Worm (Caenorhabditis elegans): Measurements from ENCODE around the gene col-87.

col-87 gene

ce11 chrII:14059767-14060166 lies 34.7 kb downstream of the col-87 start, which contains the start of gene rpb-11 (continued):
- peak; percentile 31 for TF ChIP-seq zfp-2 (tag; optimal IDR thresholded peaks at IDR 0.05)
- peak; percentile 45 to 96 for TF ChIP-seq lsy-2 (tag; optimal IDR thresholded peaks at IDR 0.05)
- TF ChIP-seq F49E8.2 (tag; optimal IDR thresholded peaks at IDR 0.05; ENCODE audit: borderline replicate concordance) = peak; percentile 47
- TF ChIP-seq Y75B8A.6 (GFP tag; IDR thresholded peaks at IDR 0.05) = no peak
- TF ChIP-seq lin-13 (GFP tag; optimal IDR thresholded peaks at IDR 0.05) = peak; percentile 79
- peak; percentile 29 for TF ChIP-seq ama-1 (optimal IDR thresholded peaks at IDR 0.05)
- peak; percentile 93 for TF ChIP-seq spr-1 (tag; optimal IDR thresholded peaks at IDR 0.05)
- peak; percentile 95 for TF ChIP-seq lin-38 (GFP tag; IDR thresholded peaks at IDR 0.05)
- TF ChIP-seq gei-8 (GFP tag; optimal IDR thresholded peaks at IDR 0.05) = no peak
- TF ChIP-seq spr-3 (GFP tag; optimal IDR thresholded peaks at IDR 0.05) = peak; percentile 84
- TF ChIP-seq zag-1 (tag; optimal IDR thresholded peaks at IDR 0.05) = no peak
- TF ChIP-seq madf-5 (GFP tag; IDR thresholded peaks at IDR 0.05) = 0 out of 4 replicates have a peak, but pooled peaks of 1 of the 2 experiments have one; percentile 53
- peak in 1 of 2 experiments; percentile 41 for TF ChIP-seq ZK546.5 (tag; optimal IDR thresholded peaks at IDR 0.05)
- TF ChIP-seq pqm-1 (tag; optimal IDR thresholded peaks at IDR 0.05) = no peak
- no peak for TF ChIP-seq lim-7 (GFP tag; IDR thresholded peaks at IDR 0.05)
- TF ChIP-seq daf-16 (GFP tag; optimal IDR thresholded peaks at IDR 0.05) = peak in 1 of 2 experiments; percentile 77
- peak; percentile 62 for TF ChIP-seq daf-16 (tag; optimal IDR thresholded peaks at IDR 0.05)
- TF ChIP-seq snpc-4 (tag; optimal IDR thresholded peaks at IDR 0.05) = no peak
- TF ChIP-seq dpl-1 (GFP tag; optimal IDR thresholded peaks at IDR 0.05) = peak; percentile 99
- peak; percentile 85 for TF ChIP-seq zfp-3 (GFP tag; conservative IDR thresholded peaks at IDR 0.05)
- peak; percentile 51 for TF ChIP-seq zip-2 (tag; optimal IDR thresholded peaks at IDR 0.05)
- TF ChIP-seq ctbp-1 (GFP tag; IDR thresholded peaks at IDR 0.05) = peak; percentile 77
- peak; percentile 97 for TF ChIP-seq aha-1 (tag)
- no peak for TF ChIP-seq R02D3.7 (tag; optimal IDR thresholded peaks at IDR 0.05)
- peak; percentile 83 for TF ChIP-seq F37D6.2 (tag; optimal IDR thresholded peaks at IDR 0.05)
- no peak for TF ChIP-seq T20F7.1 (GFP tag; optimal IDR thresholded peaks at IDR 0.05)
- TF ChIP-seq nhr-6 (tag; optimal IDR thresholded peaks at IDR 0.05) = peak; percentile 87
- peak; percentile 90 for TF ChIP-seq hmg-1.1 (GFP tag; IDR thresholded peaks at IDR 0.05)
- no peak for TF ChIP-seq nhr-111 (GFP tag; optimal IDR thresholded peaks at IDR 0.05)
- TF ChIP-seq arid-1 (GFP tag; conservative IDR thresholded peaks at IDR 0.05) = peak; percentile 72
- TF ChIP-seq php-3 (GFP tag; IDR thresholded peaks at IDR 0.05) = 0 out of 2 replicates have a peak, but pooled peaks have one; percentile 53
- TF ChIP-seq lin-15B (tag; optimal IDR thresholded peaks at IDR 0.05) = peak; percentile 48
- peak; percentile 72; the same call in 1 of the 2 replicates for TF ChIP-seq dmd-9 (GFP tag; IDR thresholded peaks at IDR 0.05)
- peak; percentile 70 for TF ChIP-seq madf-9 (GFP tag; conservative IDR thresholded peaks at IDR 0.05)
- TF ChIP-seq hlh-30 (tag; optimal IDR thresholded peaks at IDR 0.05; ENCODE audit: insufficient read depth) = peak; percentile 78
- TF ChIP-seq dmd-8 (GFP tag; IDR thresholded peaks at IDR 0.05) = no peak
- TF ChIP-seq nhr-25 (tag; optimal IDR thresholded peaks at IDR 0.05; ENCODE audit: borderline replicate concordance, insufficient read depth) = peak; percentile 34
- no peak for TF ChIP-seq zip-11 (GFP tag; IDR thresholded peaks at IDR 0.05)
- peak; percentile 77 for TF ChIP-seq nhr-11 (tag; optimal IDR thresholded peaks at IDR 0.05)
- TF ChIP-seq dmd-6 (GFP tag; IDR thresholded peaks at IDR 0.05) = peak; percentile 85
- TF ChIP-seq daf-8 (GFP tag; IDR thresholded peaks at IDR 0.05) = no peak
- peak; percentile 95 for TF ChIP-seq dve-1 (tag; optimal IDR thresholded peaks at IDR 0.05; ENCODE audit: insufficient read depth)
- no peak for TF ChIP-seq D1046.2 (GFP tag; IDR thresholded peaks at IDR 0.05)
- TF ChIP-seq nhr-42 (GFP tag; IDR thresholded peaks at IDR 0.05) = peak; percentile 96
- TF ChIP-seq aly-2 (tag; optimal IDR thresholded peaks at IDR 0.05) = no peak
- TF ChIP-seq ceh-62 (tag; optimal IDR thresholded peaks at IDR 0.05) = no peak
- no peak for TF ChIP-seq cey-2 (tag; optimal IDR thresholded peaks at IDR 0.05; ENCODE audit: borderline replicate concordance, insufficient read depth)
- no peak for TF ChIP-seq lin-39 (tag; optimal IDR thresholded peaks at IDR 0.05)
- peak; percentile 83 for TF ChIP-seq F10B5.3 (tag; optimal IDR thresholded peaks at IDR 0.05)
- TF ChIP-seq ceh-20 (GFP tag; IDR thresholded peaks at IDR 0.05) = peak; percentile 83; the same call in 1 of the 2 replicates
- TF ChIP-seq nhr-41 (GFP tag; IDR thresholded peaks at IDR 0.05) = no peak

All from whole organism, L4 larva.